Fruit fly (Drosophila melanogaster) Kc167 (cell line): ENCODE results near the gene CG12310.

Experiments
- Myc ChIP-seq: fragments of >200 bp; optimal IDR thresholded peaks from 2 replicates; lab custom pipeline; 2017; ENCODE audit warnings: missing external identifiers
- h ChIP-seq: fragments of >200 bp; optimal IDR thresholded peaks from 3 replicates; lab custom pipeline; 2018; ENCODE audit warnings: missing external identifiers
- psq ChIP-seq: fragments of >200 bp; optimal IDR thresholded peaks from 2 replicates; lab custom pipeline; 2017; ENCODE audit warnings: missing external identifiers
- ttk ChIP-seq: sonication (Bioruptor generic); optimal IDR thresholded peaks from 2 replicates; lab custom pipeline; 2017; ENCODE audit warnings: missing external identifiers

dm6 chr3L:15051325-15051724 lies 719 bp upstream of the CG12310 start, which contains the start of gene CG43679:
- TF ChIP-seq psq (no peak), h (lab: Kevin White, UChicago) (no peak), ttk (no peak), Myc (no peak)
